Worm (Caenorhabditis elegans) whole organism, young adult: Measurements from ENCODE around the gene B0280.11.

Source experiments
- dpl-1 ChIP-seq: fragments of 150-350 bp; optimal IDR thresholded peaks from 2 replicates; lab custom pipeline; 2014; ENCODE audit warnings: missing biosample characterization, missing genetic modification reagents, missing genetic modification characterization
- lin-54 ChIP-seq: fragments of 200-800 bp; sonication (Bioruptor generic); optimal IDR thresholded peaks from 2 replicates; lab custom pipeline; 2018; ENCODE audit warnings: mild to moderate bottlenecking, missing genetic modification characterization, missing compliant biosample characterization
- snpc-4 ChIP-seq, 5 experiments: fragments of 150-350 bp in 1 of 5; sonication (generic microtip) in 4 of 5; optimal IDR thresholded peaks; 2 replicates each; lab custom pipeline; 2014 to 2018; ENCODE audit warnings: missing genetic modification characterization in 5 of 5, missing biosample characterization in 3 of 5, antibody characterized with exemption in 2 of 5, mild to moderate bottlenecking in 2 of 5, missing compliant biosample characterization in 2 of 5, missing genotype in 2 of 5, moderate library complexity in 2 of 5, missing genetic modification reagents in 1 of 5
- tlf-1 ChIP-seq: fragments of 200-800 bp; sonication (Bioruptor generic); optimal IDR thresholded peaks from 2 replicates; lab custom pipeline; 2018; ENCODE audit warnings: mild to moderate bottlenecking, missing genetic modification characterization, missing compliant biosample characterization

DNA sequence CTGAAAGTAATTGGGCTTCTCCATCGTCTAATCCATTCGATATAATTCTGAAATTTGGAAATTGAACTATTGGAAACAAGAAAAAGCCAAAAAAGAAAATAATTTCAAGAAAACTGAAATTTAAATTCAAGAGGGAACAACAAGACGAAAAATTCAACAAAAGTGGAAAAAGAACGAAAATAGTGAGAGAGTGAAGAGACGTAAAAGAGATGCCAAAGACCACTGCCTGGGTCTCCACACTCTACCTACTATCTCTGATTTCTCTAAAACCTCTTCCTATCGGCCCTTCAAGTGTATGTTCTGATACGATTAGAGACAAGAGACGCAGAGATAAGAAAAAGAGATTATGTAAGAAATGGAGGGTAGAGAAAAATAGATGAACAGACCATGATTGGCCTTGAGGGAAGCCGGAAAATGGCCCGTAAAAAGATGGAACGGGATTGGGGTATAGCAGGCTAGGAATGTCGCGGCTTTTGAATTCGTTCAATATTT is 15.7 kb upstream of the B0280.11 start, which contains the start of gene ogt-1:
- TF ChIP-seq dpl-1 (no peak), lin-54 (GFP tag; lab: Kevin White, UChicago) (peak; percentile 55), snpc-4 (GFP tag; optimal IDR thresholded peaks at IDR 0.05; lab: Kevin White, UChicago) (no peak), snpc-4 (tag; optimal IDR thresholded peaks at IDR 0.05; lab: Kevin White, UChicago) (peak in 2 of 4 experiments; percentile 56 to 69), tlf-1 (no peak)
